Fruit fly (Drosophila melanogaster): Measurements from ENCODE around the gene CG11964.

The CG11964 gene

DNA sequence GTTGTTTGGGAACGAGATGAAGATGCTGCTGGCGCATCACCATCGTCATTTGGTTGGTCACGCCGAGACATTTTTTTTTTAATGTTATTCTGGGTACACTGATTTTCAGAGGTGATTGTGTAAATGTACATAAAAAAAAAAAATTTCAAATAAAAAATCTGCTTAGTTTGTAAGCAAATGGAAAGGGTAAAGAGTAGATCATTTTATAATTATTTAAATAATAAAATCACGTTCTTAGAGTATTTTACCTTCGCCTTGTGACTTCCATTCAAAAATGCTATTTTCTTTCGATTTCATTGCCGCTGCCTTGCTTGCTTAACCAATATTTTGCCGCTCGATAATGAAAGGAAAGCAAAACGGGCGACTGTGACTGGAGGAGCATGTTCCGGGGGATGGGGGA lies 33.9 kb upstream of the CG11964 start (continued):
- TF ChIP-seq CG34422 (GFP tag; IDR thresholded peaks at IDR 0.05), result peak; percentile 30; the same call in 1 of the 3 replicates
- TF ChIP-seq D19A (tag; optimal IDR thresholded peaks at IDR 0.05), result peak; percentile 82
- TF ChIP-seq CG10366 (GFP tag; IDR thresholded peaks at IDR 0.05), result peak; percentile 49; the same call in 1 of the 2 replicates
- TF ChIP-seq Xrp1 (GFP tag; IDR thresholded peaks at IDR 0.05), result peak; percentile 71
- TF ChIP-seq ssp (GFP tag; IDR thresholded peaks at IDR 0.05), result peak; percentile 42
- TF ChIP-seq Sox100B (GFP tag; optimal IDR thresholded peaks at IDR 0.05), result peak; percentile 13
- TF ChIP-seq row (GFP tag; IDR thresholded peaks at IDR 0.05), result peak; percentile 61
- TF ChIP-seq CkIIα-i1 (GFP tag; IDR thresholded peaks at IDR 0.05), result no peak
- no peak for TF ChIP-seq CG34376 (GFP tag; optimal IDR thresholded peaks at IDR 0.05)
- no peak for TF ChIP-seq Fer1 (GFP tag; optimal IDR thresholded peaks at IDR 0.05)

DNA sequence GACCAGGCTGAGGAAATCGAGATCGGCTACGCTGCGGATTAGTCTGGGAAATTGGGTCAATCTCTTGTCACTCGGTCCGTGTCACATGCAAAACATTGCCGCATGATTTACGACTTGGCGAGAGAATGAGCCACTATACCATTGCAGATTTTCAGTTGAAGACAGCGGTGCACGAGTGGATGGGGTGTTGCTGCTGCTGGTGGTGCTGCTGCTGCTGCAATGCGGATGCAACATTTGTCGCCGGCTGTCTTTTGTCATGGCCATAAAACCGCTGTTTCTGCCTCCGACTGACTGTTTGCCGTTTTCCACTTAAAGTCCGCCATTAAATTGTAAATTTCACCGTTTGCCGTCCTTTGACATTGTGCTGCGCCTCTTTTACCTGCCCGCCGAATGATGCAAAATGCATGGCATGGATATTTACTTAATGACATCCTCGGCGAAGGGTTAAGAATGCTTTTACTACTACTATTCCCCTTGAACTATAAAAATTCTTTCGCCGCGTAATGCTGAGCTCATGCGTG lies 31.3 kb upstream of the CG11964 start:
- no peak for TF ChIP-seq lola (GFP tag; optimal IDR thresholded peaks at IDR 0.05)
- no peak for TF ChIP-seq kay (GFP tag; optimal IDR thresholded peaks at IDR 0.05)
- no peak for TF ChIP-seq cg (GFP tag; optimal IDR thresholded peaks at IDR 0.05)
- no peak for TF ChIP-seq Doc2 (GFP tag; IDR thresholded peaks at IDR 0.05)
- TF ChIP-seq dpn (GFP tag; optimal IDR thresholded peaks at IDR 0.05), result no peak
- TF ChIP-seq CG11085 (GFP tag; IDR thresholded peaks at IDR 0.05), result no peak
- TF ChIP-seq CG33213 (GFP tag; optimal IDR thresholded peaks at IDR 0.05), result no peak
- no peak for TF ChIP-seq Dp (GFP tag; optimal IDR thresholded peaks at IDR 0.05)
- TF ChIP-seq Kr (GFP tag; optimal IDR thresholded peaks at IDR 0.05), result peak; percentile 33
- no peak for TF ChIP-seq esg (GFP tag; conservative IDR thresholded peaks at IDR 0.05)
- TF ChIP-seq zen (tag; optimal IDR thresholded peaks at IDR 0.05), result peak; percentile 82
- no peak for TF ChIP-seq Oaz (GFP tag; IDR thresholded peaks at IDR 0.05)
- peak; percentile 14 for TF ChIP-seq Hr39 (optimal IDR thresholded peaks at IDR 0.05)
- no peak for TF ChIP-seq CG12744 (GFP tag; optimal IDR thresholded peaks at IDR 0.05)
- no peak for TF ChIP-seq CG9932 (GFP tag; IDR thresholded peaks at IDR 0.05)
- no peak for TF ChIP-seq Taf1 (GFP tag; IDR thresholded peaks at IDR 0.05)
- no peak for TF ChIP-seq wor (GFP tag; IDR thresholded peaks at IDR 0.05)
- TF ChIP-seq tll (GFP tag; optimal IDR thresholded peaks at IDR 0.05), result peak in 1 of 2 experiments; percentile 96
- TF ChIP-seq CG9876 (GFP tag; optimal IDR thresholded peaks at IDR 0.05), result no peak
- TF ChIP-seq CG17361 (GFP tag; IDR thresholded peaks at IDR 0.05), result no peak
- no peak for TF ChIP-seq hb (GFP tag; IDR thresholded peaks at IDR 0.05; ENCODE audit: partially characterized antibody)
- no peak for TF ChIP-seq CG17802 (tag; optimal IDR thresholded peaks at IDR 0.05)
- TF ChIP-seq cad (GFP tag; optimal IDR thresholded peaks at IDR 0.05), result peak; percentile 98
- peak; percentile 32 for TF ChIP-seq CG15479 (GFP tag; optimal IDR thresholded peaks at IDR 0.05)

DNA sequence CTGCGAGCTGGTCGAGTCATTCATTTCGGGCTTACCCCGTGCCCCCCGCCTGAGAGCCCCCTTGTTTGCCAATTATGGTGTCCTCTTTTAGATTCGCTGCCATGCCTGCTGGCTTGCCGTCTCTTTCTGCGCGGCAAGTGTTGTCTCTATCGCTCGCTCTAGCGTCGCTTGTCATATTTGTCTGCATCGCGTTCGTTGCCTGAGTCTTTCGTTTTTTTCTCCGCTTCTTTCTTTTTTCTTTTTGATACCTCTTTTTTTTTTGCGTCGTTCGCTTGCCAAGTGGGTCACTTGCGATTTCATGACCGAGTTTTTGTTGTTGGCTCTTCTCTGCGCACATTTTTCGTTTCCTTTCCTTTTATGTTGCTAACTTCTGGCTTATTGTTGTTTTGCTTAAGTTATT lies 27.0 kb upstream of the CG11964 start:
- TF ChIP-seq nom (GFP tag; optimal IDR thresholded peaks at IDR 0.05), result peak; percentile 45
- no peak for TF ChIP-seq grau (tag; optimal IDR thresholded peaks at IDR 0.05)
- no peak for TF ChIP-seq CG1602 (GFP tag; optimal IDR thresholded peaks at IDR 0.05)
- TF ChIP-seq az2 (GFP tag; optimal IDR thresholded peaks at IDR 0.05), result no peak
- TF ChIP-seq Dip2 (GFP tag; IDR thresholded peaks at IDR 0.05), result no peak
- peak; percentile 38; the same call in 1 of the 2 replicates for TF ChIP-seq Drgx (GFP tag; IDR thresholded peaks at IDR 0.05)
- TF ChIP-seq inv (GFP tag; IDR thresholded peaks at IDR 0.05; ENCODE audit: partially characterized antibody), result no peak
- TF ChIP-seq H15 (GFP tag; IDR thresholded peaks at IDR 0.05), result 0 out of 3 replicates have a peak, but pooled peaks have one; percentile 48
- no peak for TF ChIP-seq CG14441 (GFP tag; IDR thresholded peaks at IDR 0.05)
- no peak for TF ChIP-seq Myb (GFP tag; optimal IDR thresholded peaks at IDR 0.05)
- TF ChIP-seq CG1832 (GFP tag; optimal IDR thresholded peaks at IDR 0.05), result peak; percentile 24
- 0 out of 2 replicates have a peak, but pooled peaks have one; percentile 6 for TF ChIP-seq ttk (GFP tag; IDR thresholded peaks at IDR 0.05)
- 0 out of 2 replicates have a peak, but pooled peaks have one; percentile 28 for TF ChIP-seq CG11247 (GFP tag; IDR thresholded peaks at IDR 0.05)
- no peak for TF ChIP-seq YL-1 (GFP tag; optimal IDR thresholded peaks at IDR 0.05)

Measured in whole organism, embryonic.